Fruit fly (Drosophila melanogaster) whole organism, wandering third instar larva: Measurements from ENCODE around the gene Tg.
"Not testable (repeated sequence)": the region's sequence is repeated elsewhere in the genome, so short reads cannot be mapped to it uniquely, and the experiment has no call there.

Experiments
- Abd-B ChIP-seq: fragments of >200 bp; optimal IDR thresholded peaks from 2 replicates; lab custom pipeline; 2017; ENCODE audit warnings: missing biosample characterization, missing genetic modification characterization
- CG32264 ChIP-seq: fragments of 200-800 bp; sonication (Bioruptor generic); optimal IDR thresholded peaks from 2 replicates; lab custom pipeline; 2016; ENCODE audit warnings: missing biosample characterization, missing genetic modification characterization
- CG9705 ChIP-seq: fragments of 200-800 bp; sonication (Bioruptor generic); optimal IDR thresholded peaks from 2 replicates; lab custom pipeline; 2018; ENCODE audit warnings: missing biosample characterization, mild to moderate bottlenecking, missing genetic modification characterization
- CrebA ChIP-seq: fragments of 200-800 bp; sonication (Bioruptor generic); optimal IDR thresholded peaks from 2 replicates; lab custom pipeline; 2016; ENCODE audit warnings: missing biosample characterization, mild to moderate bottlenecking, missing genetic modification characterization, borderline replicate concordance
- Dfd ChIP-seq: fragments of >200 bp; optimal IDR thresholded peaks from 2 replicates; lab custom pipeline; 2017; ENCODE audit warnings: missing biosample characterization, missing genetic modification characterization
- Dif ChIP-seq: fragments of 200-275, 200-300 bp; sonication (Bioruptor generic); optimal IDR thresholded peaks from 2 replicates; lab custom pipeline; 2018; ENCODE audit warnings: missing biosample characterization, missing genetic modification characterization; ENCODE audit not compliant: partially characterized antibody
- GATAd ChIP-seq: sonication (Bioruptor generic); optimal IDR thresholded peaks from 2 replicates; lab custom pipeline; 2016; ENCODE audit warnings: missing biosample characterization, missing genetic modification characterization
- HLH106 ChIP-seq: fragments of 200-800 bp; optimal IDR thresholded peaks from 3 replicates; lab custom pipeline; 2019; ENCODE audit warnings: missing biosample characterization, mild to moderate bottlenecking, missing genetic modification characterization, moderate library complexity
- Hnf4 ChIP-seq: fragments of 200-800 bp; sonication (Bioruptor generic); optimal IDR thresholded peaks from 2 replicates; lab custom pipeline; 2016; ENCODE audit warnings: missing biosample characterization, mild to moderate bottlenecking, missing genetic modification characterization
- Hr78 ChIP-seq: fragments of >200 bp; optimal IDR thresholded peaks from 2 replicates; lab custom pipeline; 2017; ENCODE audit warnings: missing biosample characterization, missing genetic modification characterization
- Hr83 ChIP-seq: fragments of 200-300 bp; sonication (Bioruptor generic); optimal IDR thresholded peaks from 2 replicates; lab custom pipeline; 2016; ENCODE audit warnings: missing biosample characterization, mild to moderate bottlenecking, missing genetic modification characterization, moderate library complexity; ENCODE audit not compliant: poor library complexity, severe bottlenecking
- Jra ChIP-seq: sonication (Bioruptor generic); optimal IDR thresholded peaks from 2 replicates; lab custom pipeline; 2016; ENCODE audit warnings: missing biosample characterization, missing genetic modification characterization
- Mio ChIP-seq: sonication (Bioruptor generic); optimal IDR thresholded peaks from 2 replicates; lab custom pipeline; 2016; ENCODE audit warnings: missing biosample characterization, missing genetic modification characterization
- Myc ChIP-seq: fragments of >200 bp; optimal IDR thresholded peaks from 2 replicates; lab custom pipeline; 2017
- N ChIP-seq: fragments of >200 bp; optimal IDR thresholded peaks from 2 replicates; lab custom pipeline; 2018; ENCODE audit warnings: missing biosample characterization, missing external identifiers, missing genetic modification characterization
- OdsH ChIP-seq: fragments of 200-800 bp; sonication (Bioruptor generic); optimal IDR thresholded peaks from 2 replicates; lab custom pipeline; 2016; ENCODE audit warnings: missing biosample characterization, mild to moderate bottlenecking, missing genetic modification characterization
- Rel ChIP-seq, 2 experiments: fragments of 200-800 bp; sonication (Bioruptor generic) in 1 of 2; optimal IDR thresholded peaks; 2 replicates in 1 of 2; 3 replicates in 1 of 2; lab custom pipeline; 2016 to 2019; ENCODE audit warnings: mild to moderate bottlenecking in 2 of 2, missing biosample characterization in 2 of 2, missing genetic modification characterization in 2 of 2, moderate library complexity in 1 of 2
- Sp1 ChIP-seq: fragments of 200-800 bp; sonication (Bioruptor generic); optimal IDR thresholded peaks from 3 replicates; lab custom pipeline; 2019; ENCODE audit warnings: missing biosample characterization, mild to moderate bottlenecking, missing genetic modification characterization, moderate library complexity
- Vsx2 ChIP-seq: fragments of 200-300, 225-300 bp; sonication (Bioruptor generic); optimal IDR thresholded peaks from 2 replicates; lab custom pipeline; 2018; ENCODE audit warnings: missing biosample characterization, missing genetic modification characterization; ENCODE audit not compliant: partially characterized antibody
- br ChIP-seq: fragments of 200-800 bp; sonication (Bioruptor generic); optimal IDR thresholded peaks from 2 replicates; lab custom pipeline; 2016; ENCODE audit warnings: missing biosample characterization, missing genetic modification characterization
- brk ChIP-seq: fragments of 200-800 bp; sonication (Bioruptor generic); optimal IDR thresholded peaks from 2 replicates; lab custom pipeline; 2016; ENCODE audit warnings: missing biosample characterization, mild to moderate bottlenecking, missing genetic modification characterization
- dl ChIP-seq, 2 experiments: fragments of 175-275, 200-275 bp in 1 of 2; fragments of 200-275 bp in 1 of 2; sonication (Bioruptor generic); optimal IDR thresholded peaks; lab custom pipeline; 2018; ENCODE audit warnings: mild to moderate bottlenecking in 2 of 2, missing biosample characterization in 2 of 2, missing genetic modification characterization in 2 of 2, moderate library complexity in 2 of 2; ENCODE audit not compliant: partially characterized antibody in 2 of 2, insufficient read depth in 1 of 2
- dmrt93B ChIP-seq: fragments of 200-800 bp; sonication (Bioruptor generic); optimal IDR thresholded peaks from 2 replicates; lab custom pipeline; 2018; ENCODE audit warnings: missing biosample characterization, mild to moderate bottlenecking, missing genetic modification characterization
- dsf ChIP-seq: sonication (Bioruptor generic); optimal IDR thresholded peaks from 2 replicates; lab custom pipeline; 2016; ENCODE audit warnings: missing biosample characterization, missing genetic modification characterization, borderline replicate concordance
- ey ChIP-seq: fragments of 200-800 bp; sonication (Bioruptor generic); optimal IDR thresholded peaks from 2 replicates; lab custom pipeline; 2016; ENCODE audit warnings: missing biosample characterization, missing genetic modification characterization
- foxo ChIP-seq, 2 experiments: fragments of 200-800 bp; sonication (Bioruptor generic); optimal IDR thresholded peaks; 2 replicates in 1 of 2; 3 replicates in 1 of 2; lab custom pipeline; 2016 to 2017; ENCODE audit warnings: missing biosample characterization in 2 of 2, missing genetic modification characterization in 2 of 2
- fru ChIP-seq: fragments of 200-800 bp; sonication (Bioruptor generic); optimal IDR thresholded peaks from 3 replicates; lab custom pipeline; 2016; ENCODE audit warnings: missing biosample characterization, mild to moderate bottlenecking, missing genetic modification characterization
- h ChIP-seq: fragments of 200-800 bp; sonication (Bioruptor generic); optimal IDR thresholded peaks from 3 replicates; lab custom pipeline; 2016; ENCODE audit warnings: missing biosample characterization, mild to moderate bottlenecking, missing genetic modification characterization
- jim ChIP-seq: fragments of 175-275, 200-325 bp; sonication (Bioruptor generic); optimal IDR thresholded peaks from 2 replicates; lab custom pipeline; 2016; ENCODE audit warnings: missing biosample characterization, mild to moderate bottlenecking, missing genetic modification characterization
- lola ChIP-seq: fragments of >200 bp; optimal IDR thresholded peaks from 2 replicates; lab custom pipeline; 2017; ENCODE audit warnings: missing biosample characterization, missing genetic modification characterization
- pan ChIP-seq: fragments of >200 bp; optimal IDR thresholded peaks from 2 replicates; lab custom pipeline; 2017
- psq ChIP-seq: fragments of 200-800 bp; sonication (Bioruptor generic); optimal IDR thresholded peaks from 3 replicates; lab custom pipeline; 2017; ENCODE audit warnings: missing biosample characterization, mild to moderate bottlenecking, missing genetic modification characterization, moderate library complexity
- rgr ChIP-seq: fragments of 200-800 bp; sonication (Bioruptor generic); optimal IDR thresholded peaks from 3 replicates; lab custom pipeline; 2016; ENCODE audit warnings: missing biosample characterization, mild to moderate bottlenecking, missing genetic modification characterization
- sage ChIP-seq: fragments of 200-800 bp; sonication (Bioruptor generic); optimal IDR thresholded peaks from 2 replicates; lab custom pipeline; 2016; ENCODE audit warnings: missing biosample characterization, mild to moderate bottlenecking, missing genetic modification characterization
- sv ChIP-seq: fragments of 200-800 bp; sonication (Bioruptor generic); optimal IDR thresholded peaks from 3 replicates; lab custom pipeline; 2016; ENCODE audit warnings: missing biosample characterization, missing genetic modification characterization
- tai ChIP-seq: sonication (Bioruptor generic); optimal IDR thresholded peaks from 2 replicates; lab custom pipeline; 2016; ENCODE audit warnings: missing biosample characterization, missing genetic modification characterization
- usp ChIP-seq: fragments of >200 bp; optimal IDR thresholded peaks from 2 replicates; lab custom pipeline; 2017; ENCODE audit warnings: missing biosample characterization, missing genetic modification characterization
- woc ChIP-seq: sonication (Bioruptor generic); optimal IDR thresholded peaks from 2 replicates; lab custom pipeline; 2016; ENCODE audit warnings: missing biosample characterization, mild to moderate bottlenecking, missing genetic modification characterization

The Tg gene

dm6 chr2L:7976738-7977137 is 34.5 kb upstream of the Tg start:
- TF ChIP-seq Mio (GFP tag; lab: Kevin White, UChicago) (no peak), br (no peak), Hnf4 (GFP tag; lab: Kevin White, UChicago) (no peak), Rel (GFP tag; optimal IDR thresholded peaks at IDR 0.05; lab: Kevin White, UChicago) (no peak), Rel (tag; optimal IDR thresholded peaks at IDR 0.05; lab: Kevin White, UChicago) (peak; percentile 1), Jra (GFP tag; lab: Kevin White, UChicago) (no peak), Sp1 (GFP tag; lab: Kevin White, UChicago) (no peak), Dfd (GFP tag; lab: Kevin White, UChicago) (peak; percentile 97), Hr78 (no peak), lola (GFP tag; lab: Kevin White, UChicago) (peak; percentile 65), OdsH (GFP tag; lab: Kevin White, UChicago) (no peak), dmrt93B (GFP tag; lab: Kevin White, UChicago) (no peak), Hr83 (GFP tag; lab: Kevin White, UChicago) (no peak), dl (GFP tag; optimal IDR thresholded peaks at IDR 0.05; lab: Kevin White, UChicago; ENCODE audit: insufficient read depth in 1 of 2, partially characterized antibody in 2 of 2) (peak in 1 of 2 experiments; percentile 30), CG9705 (no peak), tai (GFP tag; lab: Kevin White, UChicago) (no peak), h (GFP tag; lab: Kevin White, UChicago) (peak; percentile 34), psq (GFP tag; lab: Kevin White, UChicago) (peak; percentile 32), CG32264 (GFP tag; lab: Kevin White, UChicago) (no peak), HLH106 (tag; lab: Kevin White, UChicago) (no peak), ey (GFP tag; lab: Kevin White, UChicago) (no peak), GATAd (GFP tag; lab: Kevin White, UChicago) (no peak), sage (GFP tag; lab: Kevin White, UChicago) (no peak), dsf (no peak), Dif (GFP tag; lab: Kevin White, UChicago) (peak; percentile 64), fru (no peak), rgr (peak; percentile 27), jim (GFP tag; lab: Kevin White, UChicago) (no peak), usp (no peak), CrebA (GFP tag; lab: Kevin White, UChicago) (no peak), foxo (GFP tag; optimal IDR thresholded peaks at IDR 0.05; lab: Kevin White, UChicago) (no peak), woc (GFP tag; lab: Kevin White, UChicago) (no peak), brk (no peak), Abd-B (GFP tag; lab: Kevin White, UChicago) (no peak), pan (lab: Kevin White, UChicago) (peak; percentile 73), Vsx2 (GFP tag; lab: Kevin White, UChicago) (no peak), N (GFP tag; lab: Kevin White, UChicago) (peak; percentile 90), sv (no peak), Myc (lab: Kevin White, UChicago) (no peak)

- TF ChIP-seq woc (GFP tag; lab: Kevin White, UChicago); dl (GFP tag; optimal IDR thresholded peaks at IDR 0.05; lab: Kevin White, UChicago; ENCODE audit: insufficient read depth in 1 of 2, partially characterized antibody in 2 of 2); sv: not testable (repeated sequence)
Observed at dm6 chr2L:7983646-7984045, 27.6 kb upstream of the Tg start, which contains the start of gene CG7231. CG7231 (plus strand) TSS chr2L:7983946.
